Worm (Caenorhabditis elegans) whole organism, L3 larva: Measurements from ENCODE around the gene fbxc-20.

Experiments
- R02D3.7 ChIP-seq: fragments of 150-350 bp; optimal IDR thresholded peaks from 2 replicates; lab custom pipeline; 2014; ENCODE audit warnings: missing biosample characterization, missing genetic modification characterization
- ZK546.5 ChIP-seq: sonication (generic microtip); optimal IDR thresholded peaks from 2 replicates; lab custom pipeline; 2017; ENCODE audit warnings: missing biosample characterization, missing genetic modification characterization
- aly-2 ChIP-seq: fragments of 150-350 bp; optimal IDR thresholded peaks from 2 replicates; lab custom pipeline; 2014; ENCODE audit warnings: missing biosample characterization, missing genetic modification characterization
- ama-1 ChIP-seq: fragments of 150-350 bp; optimal IDR thresholded peaks from 2 replicates; lab custom pipeline; 2018
- ceh-82 ChIP-seq: fragments of 150-350 bp; optimal IDR thresholded peaks from 2 replicates; lab custom pipeline; 2014; ENCODE audit warnings: missing biosample characterization, missing genetic modification characterization
- daf-12 ChIP-seq: fragments of 150-350 bp; optimal IDR thresholded peaks from 2 replicates; lab custom pipeline; 2014; ENCODE audit warnings: missing biosample characterization, missing genetic modification reagents, missing genetic modification characterization
- egl-27 ChIP-seq: sonication (generic microtip); optimal IDR thresholded peaks from 4 replicates; lab custom pipeline; 2017; ENCODE audit warnings: missing biosample characterization, missing genetic modification reagents, missing genetic modification characterization
- egl-5 ChIP-seq: fragments of 150-350 bp; optimal IDR thresholded peaks from 2 replicates; lab custom pipeline; 2017; ENCODE audit warnings: missing biosample characterization, missing genetic modification reagents, missing genetic modification characterization, inconsistent platforms
- elt-1 ChIP-seq: fragments of 150-350 bp; optimal IDR thresholded peaks from 2 replicates; lab custom pipeline; 2014; ENCODE audit warnings: missing biosample characterization, missing genetic modification characterization
- elt-2 ChIP-seq: sonication (generic microtip); optimal IDR thresholded peaks from 2 replicates; lab custom pipeline; 2016; ENCODE audit warnings: missing genetic modification reagents, mild to moderate bottlenecking, missing genetic modification characterization, missing compliant biosample characterization
- eor-1 ChIP-seq, 2 experiments: fragments of 150-350 bp; optimal IDR thresholded peaks; 2 replicates each; lab custom pipeline; 2014 to 2018; ENCODE audit warnings: missing biosample characterization in 2 of 2, missing genetic modification characterization in 2 of 2
- fkh-10 ChIP-seq: sonication (generic microtip); optimal IDR thresholded peaks from 2 replicates; lab custom pipeline; 2017; ENCODE audit warnings: missing biosample characterization, missing genetic modification reagents, missing genetic modification characterization
- fkh-2 ChIP-seq: fragments of 150-350 bp; optimal IDR thresholded peaks from 2 replicates; lab custom pipeline; 2014; ENCODE audit warnings: missing biosample characterization, missing genetic modification reagents, missing genetic modification characterization
- fos-1 ChIP-seq: fragments of 150-350 bp; optimal IDR thresholded peaks from 2 replicates; lab custom pipeline; 2014; ENCODE audit warnings: missing biosample characterization, missing genetic modification characterization
- jun-1 ChIP-seq: fragments of 150-350 bp; optimal IDR thresholded peaks from 2 replicates; lab custom pipeline; 2014; ENCODE audit warnings: missing biosample characterization, missing genetic modification reagents, missing genetic modification characterization
- lin-15B ChIP-seq: fragments of 150-350 bp; optimal IDR thresholded peaks from 2 replicates; lab custom pipeline; 2014; ENCODE audit warnings: missing biosample characterization, missing genetic modification characterization
- lsy-12 ChIP-seq: sonication (generic microtip); optimal IDR thresholded peaks from 2 replicates; lab custom pipeline; 2016; ENCODE audit warnings: mild to moderate bottlenecking, missing genetic modification characterization, missing compliant biosample characterization
- mdl-1 ChIP-seq: fragments of 150-350 bp; optimal IDR thresholded peaks from 2 replicates; lab custom pipeline; 2014; ENCODE audit warnings: missing biosample characterization, missing genetic modification characterization
- mml-1 ChIP-seq: fragments of 150-350 bp; sonication (generic microtip); optimal IDR thresholded peaks from 3 replicates; lab custom pipeline; 2014; ENCODE audit warnings: missing biosample characterization, missing genetic modification characterization
- nfya-1 ChIP-seq: sonication (generic microtip); optimal IDR thresholded peaks from 2 replicates; lab custom pipeline; 2017; ENCODE audit warnings: missing genetic modification characterization, mild to moderate bottlenecking, missing compliant biosample characterization, antibody characterized with exemption, moderate library complexity; ENCODE audit not compliant: insufficient read depth
- nhr-11 ChIP-seq: fragments of 150-350 bp; optimal IDR thresholded peaks from 2 replicates; lab custom pipeline; 2014; ENCODE audit warnings: missing biosample characterization, missing genetic modification characterization
- nhr-12 ChIP-seq: fragments of 150-350 bp; optimal IDR thresholded peaks from 2 replicates; lab custom pipeline; 2014; ENCODE audit warnings: missing biosample characterization, missing genetic modification characterization
- nhr-237 ChIP-seq: fragments of 150-350 bp; optimal IDR thresholded peaks from 2 replicates; lab custom pipeline; 2014; ENCODE audit warnings: missing biosample characterization, missing genetic modification characterization
- nhr-25 ChIP-seq: sonication (generic microtip); optimal IDR thresholded peaks from 2 replicates; lab custom pipeline; 2017; ENCODE audit warnings: missing biosample characterization, missing genetic modification characterization
- nhr-28 ChIP-seq: fragments of 150-350 bp; optimal IDR thresholded peaks from 2 replicates; lab custom pipeline; 2014; ENCODE audit warnings: missing biosample characterization, missing genetic modification characterization
- nhr-67 ChIP-seq: fragments of 150-350 bp; optimal IDR thresholded peaks from 2 replicates; lab custom pipeline; 2014; ENCODE audit warnings: missing biosample characterization, missing genetic modification characterization
- nhr-76 ChIP-seq: fragments of 150-350 bp; sonication (generic microtip); optimal IDR thresholded peaks from 5 replicates; lab custom pipeline; 2014; ENCODE audit warnings: missing biosample characterization, missing genetic modification characterization
- pha-4 ChIP-seq: fragments of 150-350 bp; optimal IDR thresholded peaks from 2 replicates; lab custom pipeline; 2014; ENCODE audit warnings: missing biosample characterization, missing genetic modification reagents, missing genetic modification characterization
- skn-1 ChIP-seq: fragments of 150-350 bp; optimal IDR thresholded peaks from 2 replicates; lab custom pipeline; 2014; ENCODE audit warnings: missing biosample characterization, missing genetic modification characterization
- snpc-4 ChIP-seq: fragments of 150-350 bp; optimal IDR thresholded peaks from 2 replicates; lab custom pipeline; 2014; ENCODE audit warnings: missing biosample characterization, missing genetic modification characterization
- unc-39 ChIP-seq: sonication (generic microtip); optimal IDR thresholded peaks from 4 replicates; lab custom pipeline; 2017; ENCODE audit warnings: missing biosample characterization, missing genetic modification characterization
- unc-62 ChIP-seq: fragments of 150-350 bp; sonication (generic microtip); optimal IDR thresholded peaks from 4 replicates; lab custom pipeline; 2014; ENCODE audit warnings: missing biosample characterization, missing genetic modification reagents, missing genetic modification characterization
- zag-1 ChIP-seq: fragments of 150-350 bp; optimal IDR thresholded peaks from 2 replicates; lab custom pipeline; 2014; ENCODE audit warnings: missing biosample characterization, missing genetic modification characterization
- ztf-11 ChIP-seq: fragments of 150-350 bp; optimal IDR thresholded peaks from 2 replicates; lab custom pipeline; 2014; ENCODE audit warnings: missing biosample characterization, missing genetic modification characterization

Gene fbxc-20

ce11 chrII:2380174-2380573 lies 38.8 kb upstream of the fbxc-20 start, which contains the start of gene F16G10.7:
F16G10.7 (minus strand) TSS chrII:2380274.
- TF ChIP-seq nhr-28 (tag; lab: Kevin White, UChicago) (no peak), pha-4 (no peak), daf-12 (tag; lab: Kevin White, UChicago) (no peak), skn-1 (tag; lab: Kevin White, UChicago) (no peak), nfya-1 (peak; percentile 38)
- TF ChIP-seq, all 47 proteins: peak for 1

- TF ChIP-seq unc-39 (tag; lab: Kevin White, UChicago) (no peak), nhr-11 (no peak)
- TF ChIP-seq, all 47 proteins: peak for 0
Measured at ce11 chrII:2383334-2383733, 35.6 kb upstream of the fbxc-20 start, which contains the start of gene F16G10.8. F16G10.8 (minus strand) TSS chrII:2383434.

ce11 chrII:2385495-2385894 lies 33.4 kb upstream of the fbxc-20 start, which contains the start of gene F16G10.9:
F16G10.9 (minus strand) TSS chrII:2385595.
- TF ChIP-seq lsy-12 (tag; lab: Kevin White, UChicago) = no peak
- TF ChIP-seq nhr-12 (tag; lab: Kevin White, UChicago) = no peak
- TF ChIP-seq fkh-10 (GFP tag; lab: Kevin White, UChicago) = no peak
- TF ChIP-seq nfya-1 = no peak
- no peak for TF ChIP-seq snpc-4
- TF ChIP-seq zag-1 = no peak
- TF ChIP-seq mdl-1 (tag; lab: Kevin White, UChicago) = no peak
- TF ChIP-seq lin-15B (tag; lab: Kevin White, UChicago) = no peak
- no peak for TF ChIP-seq ztf-11 (tag; lab: Kevin White, UChicago)
- no peak for TF ChIP-seq skn-1 (tag; lab: Kevin White, UChicago)
- TF ChIP-seq elt-1 (tag; lab: Kevin White, UChicago) = no peak
- no peak for TF ChIP-seq nhr-237 (tag; lab: Kevin White, UChicago)
- TF ChIP-seq ceh-82 (tag; lab: Kevin White, UChicago) = no peak
- no peak for TF ChIP-seq elt-2 (tag; lab: Kevin White, UChicago)

- no peak for TF ChIP-seq fkh-2 (tag; lab: Kevin White, UChicago)
- no peak for TF ChIP-seq aly-2 (tag; lab: Kevin White, UChicago)
- no peak for TF ChIP-seq eor-1 (tag; optimal IDR thresholded peaks at IDR 0.05; lab: Kevin White, UChicago)
- TF ChIP-seq ztf-11 (tag; lab: Kevin White, UChicago) = no peak
- no peak for TF ChIP-seq nhr-67 (tag; lab: Kevin White, UChicago)
- TF ChIP-seq elt-2 (tag; lab: Kevin White, UChicago) = no peak
- TF ChIP-seq egl-27 (tag; lab: Kevin White, UChicago) = no peak
- no peak for TF ChIP-seq R02D3.7
- TF ChIP-seq ZK546.5 (tag; lab: Kevin White, UChicago) = no peak
- no peak for TF ChIP-seq fos-1 (tag; lab: Kevin White, UChicago)
- no peak for TF ChIP-seq mdl-1 (tag; lab: Kevin White, UChicago)
- no peak for TF ChIP-seq ama-1 (lab: Kevin White, UChicago)
- no peak for TF ChIP-seq skn-1 (tag; lab: Kevin White, UChicago)
- no peak for TF ChIP-seq nhr-12 (tag; lab: Kevin White, UChicago)
- no peak for TF ChIP-seq nhr-76 (tag; lab: Kevin White, UChicago)
Measured at ce11 chrII:2390884-2391283, 28.1 kb upstream of the fbxc-20 start, which contains the start of gene F16G10.10. F16G10.10 (minus strand) TSS chrII:2390984.

ce11 chrII:2393821-2394220 lies 25.1 kb upstream of the fbxc-20 start, which contains the start of gene F16G10.11:
F16G10.11 (minus strand) TSS chrII:2393921.
- TF ChIP-seq daf-12 (tag; lab: Kevin White, UChicago) = no peak
- no peak for TF ChIP-seq ztf-11 (tag; lab: Kevin White, UChicago)
- no peak for TF ChIP-seq jun-1 (tag; lab: Kevin White, UChicago)
- no peak for TF ChIP-seq fkh-10 (GFP tag; lab: Kevin White, UChicago)
- TF ChIP-seq nhr-25 = no peak
- no peak for TF ChIP-seq nhr-11
- no peak for TF ChIP-seq unc-62
- no peak for TF ChIP-seq elt-2 (tag; lab: Kevin White, UChicago)
- no peak for TF ChIP-seq fkh-2 (tag; lab: Kevin White, UChicago)
- TF ChIP-seq mml-1 (tag; lab: Kevin White, UChicago) = no peak
- no peak for TF ChIP-seq egl-5 (tag; lab: Kevin White, UChicago)
- no peak for TF ChIP-seq nhr-12 (tag; lab: Kevin White, UChicago)
- no peak for TF ChIP-seq nhr-237 (tag; lab: Kevin White, UChicago)
- TF ChIP-seq eor-1 (tag; optimal IDR thresholded peaks at IDR 0.05; lab: Kevin White, UChicago) = no peak
- no peak for TF ChIP-seq nhr-67 (tag; lab: Kevin White, UChicago)
